Fruit fly (Drosophila melanogaster): ENCODE data around the gene CG5274.

The CG5274 gene

dm6 chr3L:20471499-20472313 is 44.2 kb upstream of the CG5274 start (continued):
- TF ChIP-seq CG4282 (GFP tag; optimal IDR thresholded peaks at IDR 0.05) = no peak
- TF ChIP-seq kay (GFP tag; optimal IDR thresholded peaks at IDR 0.05) = peak; percentile 17
- TF ChIP-seq wdn (GFP tag; IDR thresholded peaks at IDR 0.05) = no peak
- TF ChIP-seq sisA (GFP tag; IDR thresholded peaks at IDR 0.05) = no peak
- TF ChIP-seq CHES-1-like (GFP tag; optimal IDR thresholded peaks at IDR 0.05) = peak; percentile 53
- no peak for TF ChIP-seq Oli (tag; optimal IDR thresholded peaks at IDR 0.05)
- TF ChIP-seq CG2202 (tag; optimal IDR thresholded peaks at IDR 0.05) = peak; percentile 80
- peak; percentile 35; the same call in 1 of the 2 replicates for TF ChIP-seq Ptx1 (GFP tag; IDR thresholded peaks at IDR 0.05)
- TF ChIP-seq CG18011 (GFP tag; optimal IDR thresholded peaks at IDR 0.05) = peak; percentile 21
- TF ChIP-seq CG17568 (GFP tag; optimal IDR thresholded peaks at IDR 0.05) = peak; percentile 69
- peak; percentile 83 for TF ChIP-seq wek (GFP tag; optimal IDR thresholded peaks at IDR 0.05)
- peak; percentile 32 for TF ChIP-seq cato (GFP tag; optimal IDR thresholded peaks at IDR 0.05; ENCODE audit: borderline replicate concordance)
- no peak for TF ChIP-seq nom (GFP tag; optimal IDR thresholded peaks at IDR 0.05)
- TF ChIP-seq salm (tag; optimal IDR thresholded peaks at IDR 0.05) = no peak
- TF ChIP-seq fd96Cb (tag; optimal IDR thresholded peaks at IDR 0.05) = no peak
- TF ChIP-seq CG15269 (tag; optimal IDR thresholded peaks at IDR 0.05) = no peak
- no peak for TF ChIP-seq ind (GFP tag; optimal IDR thresholded peaks at IDR 0.05)
- no peak for TF ChIP-seq Deaf1 (tag; optimal IDR thresholded peaks at IDR 0.05)
- TF ChIP-seq CG14667 (GFP tag; IDR thresholded peaks at IDR 0.05) = no peak
- no peak for TF ChIP-seq Dfd (GFP tag; optimal IDR thresholded peaks at IDR 0.05)
- TF ChIP-seq Nf-YC (tag; optimal IDR thresholded peaks at IDR 0.05) = no peak
- TF ChIP-seq cg (GFP tag; optimal IDR thresholded peaks at IDR 0.05) = no peak
- peak; percentile 66 for TF ChIP-seq mirr (GFP tag; optimal IDR thresholded peaks at IDR 0.05)
- TF ChIP-seq HHEX (GFP tag; optimal IDR thresholded peaks at IDR 0.05) = peak; percentile 75
- peak; percentile 67 for TF ChIP-seq CG33213 (GFP tag; optimal IDR thresholded peaks at IDR 0.05)
- no peak for TF ChIP-seq Lpt (GFP tag; optimal IDR thresholded peaks at IDR 0.05)
- no peak for TF ChIP-seq GATAe (GFP tag; conservative IDR thresholded peaks at IDR 0.05)
- TF ChIP-seq h (optimal IDR thresholded peaks at IDR 0.05) = no peak
- TF ChIP-seq Mrtf (GFP tag; IDR thresholded peaks at IDR 0.05) = 0 out of 3 replicates have a peak, but pooled peaks have one; percentile 21
- peak; percentile 44 for TF ChIP-seq gem (tag; optimal IDR thresholded peaks at IDR 0.05)
- TF ChIP-seq nerfin-2 (GFP tag; IDR thresholded peaks at IDR 0.05; ENCODE audit: partially characterized antibody) = no peak
- no peak for TF ChIP-seq MBD-R2 (GFP tag; IDR thresholded peaks at IDR 0.05)
- TF ChIP-seq CG4424 (GFP tag; optimal IDR thresholded peaks at IDR 0.05) = peak; percentile 7
- no peak for TF ChIP-seq Gug (GFP tag; IDR thresholded peaks at IDR 0.05)
- peak; percentile 40 for TF ChIP-seq shn (GFP tag; optimal IDR thresholded peaks at IDR 0.05)
- peak; percentile 76 for TF ChIP-seq org-1 (GFP tag; optimal IDR thresholded peaks at IDR 0.05)
- no peak for TF ChIP-seq CG32532 (GFP tag; IDR thresholded peaks at IDR 0.05)
- TF ChIP-seq CG14014 (GFP tag; IDR thresholded peaks at IDR 0.05) = peak; percentile 20; the same call in 1 of the 2 replicates
- TF ChIP-seq chn (GFP tag; optimal IDR thresholded peaks at IDR 0.05) = no peak
- peak; percentile 28 for TF ChIP-seq CG2712 (tag; optimal IDR thresholded peaks at IDR 0.05)
- TF ChIP-seq CG18599 (GFP tag; optimal IDR thresholded peaks at IDR 0.05) = peak; percentile 79
- TF ChIP-seq peb (GFP tag; IDR thresholded peaks at IDR 0.05) = no peak
- TF ChIP-seq CG4730 (GFP tag; IDR thresholded peaks at IDR 0.05) = no peak
- no peak for TF ChIP-seq sob (GFP tag; IDR thresholded peaks at IDR 0.05)
- peak; percentile 56 for TF ChIP-seq CG7987 (GFP tag; optimal IDR thresholded peaks at IDR 0.05)
- peak; percentile 38 for TF ChIP-seq jumu (GFP tag; optimal IDR thresholded peaks at IDR 0.05)
- peak; percentile 53 for TF ChIP-seq CG18619 (GFP tag; optimal IDR thresholded peaks at IDR 0.05)
- no peak for TF ChIP-seq lmd (GFP tag; IDR thresholded peaks at IDR 0.05)
- TF ChIP-seq ewg (GFP tag; optimal IDR thresholded peaks at IDR 0.05) = peak; percentile 32
- peak; percentile 27 for TF ChIP-seq CG30431 (GFP tag; optimal IDR thresholded peaks at IDR 0.05)

Data from whole organism, embryonic.